Fruit fly (Drosophila melanogaster) whole organism, adult: ENCODE measurements around the gene GstD11.

ENCODE experiments used
- CG11617 ChIP-seq: fragments of 200-800 bp; sonication (Bioruptor generic); optimal IDR thresholded peaks from 2 replicates; lab custom pipeline; 2017; ENCODE audit warnings: mild to moderate bottlenecking, missing biosample characterization, missing genetic modification reagents, missing genetic modification characterization
- CG12768 ChIP-seq: fragments of 200-800 bp; sonication (Bioruptor generic); optimal IDR thresholded peaks from 2 replicates; lab custom pipeline; 2017; ENCODE audit warnings: missing biosample characterization, missing genetic modification characterization, mild to moderate bottlenecking, moderate library complexity, missing genetic modification reagents
- CG14711 ChIP-seq: fragments of 200-800 bp; sonication (Bioruptor generic); optimal IDR thresholded peaks from 2 replicates; lab custom pipeline; 2018; ENCODE audit warnings: missing biosample characterization, mild to moderate bottlenecking, missing genetic modification characterization, moderate library complexity
- CG1620 ChIP-seq: fragments of 200-800 bp; sonication (Bioruptor generic); optimal IDR thresholded peaks from 2 replicates; lab custom pipeline; 2016; ENCODE audit warnings: missing biosample characterization, missing genetic modification characterization
- CG33017 ChIP-seq: fragments of 200-800 bp; sonication (Bioruptor generic); optimal IDR thresholded peaks from 2 replicates; lab custom pipeline; 2018; ENCODE audit warnings: missing biosample characterization, mild to moderate bottlenecking, missing genetic modification characterization, moderate library complexity
- CG5204 ChIP-seq: fragments of 200-800 bp; sonication (Bioruptor generic); optimal IDR thresholded peaks from 2 replicates; lab custom pipeline; 2016; ENCODE audit warnings: missing biosample characterization, missing genetic modification characterization
- CG7045 ChIP-seq: fragments of 200-800 bp; sonication (Bioruptor generic); optimal IDR thresholded peaks from 2 replicates; lab custom pipeline; 2017; ENCODE audit warnings: missing biosample characterization, mild to moderate bottlenecking, missing genetic modification characterization
- CG7101 ChIP-seq: fragments of 200-800 bp; sonication (Bioruptor generic); optimal IDR thresholded peaks from 2 replicates; lab custom pipeline; 2018; ENCODE audit warnings: missing biosample characterization, mild to moderate bottlenecking, missing genetic modification characterization, moderate library complexity
- Clk ChIP-seq: fragments of 200-800 bp; sonication (Bioruptor generic); optimal IDR thresholded peaks from 2 replicates; lab custom pipeline; 2017; ENCODE audit warnings: missing biosample characterization, missing genetic modification characterization
- Crg-1 ChIP-seq: fragments of 200-800 bp; sonication (Bioruptor generic); optimal IDR thresholded peaks from 2 replicates; lab custom pipeline; 2016; ENCODE audit warnings: missing biosample characterization, missing genetic modification characterization
- Hr96 ChIP-seq: fragments of 200-800 bp; sonication (Bioruptor generic); optimal IDR thresholded peaks from 2 replicates; lab custom pipeline; 2016; ENCODE audit warnings: missing biosample characterization, missing genetic modification characterization
- Mnt ChIP-seq: fragments of 200-800 bp; sonication (Bioruptor generic); optimal IDR thresholded peaks from 2 replicates; lab custom pipeline; 2016; ENCODE audit warnings: missing biosample characterization, mild to moderate bottlenecking, missing genetic modification characterization
- bab1 ChIP-seq: fragments of 200-800 bp; sonication (Bioruptor generic); optimal IDR thresholded peaks from 3 replicates; lab custom pipeline; 2019; ENCODE audit warnings: missing biosample characterization, mild to moderate bottlenecking, missing genetic modification characterization, moderate library complexity
- cic ChIP-seq: fragments of 200-800 bp; sonication (Bioruptor generic); optimal IDR thresholded peaks from 2 replicates; lab custom pipeline; 2017; ENCODE audit warnings: missing biosample characterization, mild to moderate bottlenecking, missing genetic modification characterization, moderate library complexity
- cnc ChIP-seq, 2 experiments: fragments of >200 bp; optimal IDR thresholded peaks; 2 replicates each; lab custom pipeline; 2017
- kay ChIP-seq: fragments of 200-800 bp; sonication (Bioruptor generic); peaks from one replicate; lab custom pipeline; 2016; ENCODE audit warnings: missing biosample characterization, missing genetic modification characterization, borderline replicate concordance
- ovo ChIP-seq: fragments of 200-800 bp; sonication (Bioruptor generic); optimal IDR thresholded peaks from 2 replicates; lab custom pipeline; 2016; ENCODE audit warnings: missing biosample characterization, missing genetic modification characterization
- pad ChIP-seq: fragments of 200-800 bp; sonication (Bioruptor generic); optimal IDR thresholded peaks from 3 replicates; lab custom pipeline; 2017; ENCODE audit warnings: missing biosample characterization, missing genetic modification characterization, mild to moderate bottlenecking, moderate library complexity, missing genetic modification reagents
- tj ChIP-seq: fragments of 200-800 bp; sonication (Bioruptor generic); optimal IDR thresholded peaks from 3 replicates; lab custom pipeline; 2017; ENCODE audit warnings: missing biosample characterization, mild to moderate bottlenecking, missing genetic modification characterization, moderate library complexity
- toe ChIP-seq: fragments of 200-800 bp; sonication (Bioruptor generic); optimal IDR thresholded peaks from 2 replicates; lab custom pipeline; 2016; ENCODE audit warnings: missing biosample characterization, missing genetic modification characterization

GstD11 gene

dm6 chr3R:12365887-12366286, 17.2 kb upstream of the GstD11 start:
- TF ChIP-seq Clk (GFP tag; lab: Kevin White, UChicago) (no peak), kay (GFP tag; lab: Kevin White, UChicago) (peak; percentile 8), cic (GFP tag; lab: Kevin White, UChicago) (peak; percentile 26)

dm6 chr3R:12367464-12367863, 15.7 kb upstream of the GstD11 start, which contains the start of gene GstD9:
Gene GstD9, minus strand, starts transcription at chr3R:12367564.
- TF ChIP-seq cic (GFP tag; lab: Kevin White, UChicago) (no peak), CG7101 (tag; lab: Kevin White, UChicago) (no peak), CG14711 (tag; lab: Kevin White, UChicago) (no peak), CG11617 (no peak), CG5204 (no peak), bab1 (GFP tag; lab: Kevin White, UChicago) (no peak), CG12768 (GFP tag; lab: Kevin White, UChicago) (no peak), Crg-1 (GFP tag; lab: Kevin White, UChicago) (no peak), CG33017 (tag; lab: Kevin White, UChicago) (no peak), CG1620 (GFP tag; lab: Kevin White, UChicago) (no peak), Hr96 (GFP tag; lab: Kevin White, UChicago) (no peak), tj (GFP tag; lab: Kevin White, UChicago) (no peak), CG7045 (GFP tag; lab: Kevin White, UChicago) (no peak), ovo (GFP tag; lab: Kevin White, UChicago) (no peak)

- TF ChIP-seq CG14711 (tag; lab: Kevin White, UChicago) (peak; percentile 13), Mnt (GFP tag; lab: Kevin White, UChicago) (peak; percentile 90), toe (GFP tag; lab: Kevin White, UChicago) (peak; percentile 81), bab1 (GFP tag; lab: Kevin White, UChicago) (peak; percentile 80), pad (GFP tag; lab: Kevin White, UChicago) (peak; percentile 49), CG12768 (GFP tag; lab: Kevin White, UChicago) (peak; percentile 92), CG7101 (tag; lab: Kevin White, UChicago) (peak; percentile 56), CG11617 (peak; percentile 69), kay (GFP tag; lab: Kevin White, UChicago) (peak; percentile 97), CG1620 (GFP tag; lab: Kevin White, UChicago) (peak; percentile 69), cic (GFP tag; lab: Kevin White, UChicago) (peak; percentile 97), ovo (GFP tag; lab: Kevin White, UChicago) (peak; percentile 89), Hr96 (GFP tag; lab: Kevin White, UChicago) (peak; percentile 48), Clk (GFP tag; lab: Kevin White, UChicago) (peak; percentile 92), tj (GFP tag; lab: Kevin White, UChicago) (peak; percentile 67), CG5204 (peak; percentile 54), cnc (optimal IDR thresholded peaks at IDR 0.05; lab: Kevin White, UChicago) (peak in 1 of 2 experiments; percentile 85), CG33017 (tag; lab: Kevin White, UChicago) (peak; percentile 23), CG7045 (GFP tag; lab: Kevin White, UChicago) (peak; percentile 60), Crg-1 (GFP tag; lab: Kevin White, UChicago) (no peak)
Observed at dm6 chr3R:12369135-12369792, 13.9 kb upstream of the GstD11 start, which contains the start of gene GstD1. Gene GstD1, minus strand, starts transcription at chr3R:12369268.

- TF ChIP-seq ovo (GFP tag; lab: Kevin White, UChicago), result no peak
- peak; percentile 8 for TF ChIP-seq CG5204
- no peak for TF ChIP-seq pad (GFP tag; lab: Kevin White, UChicago)
- TF ChIP-seq Crg-1 (GFP tag; lab: Kevin White, UChicago), result no peak
- TF ChIP-seq CG1620 (GFP tag; lab: Kevin White, UChicago), result no peak
- no peak for TF ChIP-seq Mnt (GFP tag; lab: Kevin White, UChicago)
- TF ChIP-seq cnc (optimal IDR thresholded peaks at IDR 0.05; lab: Kevin White, UChicago), result peak; percentile 91 to 97
- no peak for TF ChIP-seq CG7101 (tag; lab: Kevin White, UChicago)
- no peak for TF ChIP-seq bab1 (GFP tag; lab: Kevin White, UChicago)
- no peak for TF ChIP-seq toe (GFP tag; lab: Kevin White, UChicago)
- TF ChIP-seq CG12768 (GFP tag; lab: Kevin White, UChicago), result no peak
- no peak for TF ChIP-seq cic (GFP tag; lab: Kevin White, UChicago)
- no peak for TF ChIP-seq tj (GFP tag; lab: Kevin White, UChicago)
- TF ChIP-seq kay (GFP tag; lab: Kevin White, UChicago), result peak; percentile 90
- no peak for TF ChIP-seq Clk (GFP tag; lab: Kevin White, UChicago)
- TF ChIP-seq CG11617, result no peak
- TF ChIP-seq Hr96 (GFP tag; lab: Kevin White, UChicago), result no peak
- no peak for TF ChIP-seq CG7045 (GFP tag; lab: Kevin White, UChicago)
- TF ChIP-seq CG33017 (tag; lab: Kevin White, UChicago), result no peak
- peak; percentile 12 for TF ChIP-seq CG14711 (tag; lab: Kevin White, UChicago)
Observed at dm6 chr3R:12369793-12370642, 13.1 kb upstream of the GstD11 start.

dm6 chr3R:12370643-12370995, 12.5 kb upstream of the GstD11 start:
- TF ChIP-seq CG7045 (GFP tag; lab: Kevin White, UChicago), result no peak
- peak; percentile 51 for TF ChIP-seq tj (GFP tag; lab: Kevin White, UChicago)
